Worm (Caenorhabditis elegans): Measurements from ENCODE around the gene R08C7.1.

R08C7.1 gene

ce11 chrIV:4429901-4430300 is 21.8 kb upstream of the R08C7.1 start, which contains the start of the genes str-185 and R08C7.5:
Gene str-185, minus strand, starts transcription at chrIV:4430001.
Gene R08C7.5, plus strand, starts transcription at chrIV:4430229.
- TF ChIP-seq pha-2 (tag; optimal IDR thresholded peaks at IDR 0.05) (no peak), ceh-6 (GFP tag; optimal IDR thresholded peaks at IDR 0.05) (no peak), dve-1 (tag; optimal IDR thresholded peaks at IDR 0.05) (no peak), nfya-1 (tag; optimal IDR thresholded peaks at IDR 0.05) (no peak), nhr-11 (tag; optimal IDR thresholded peaks at IDR 0.05) (no peak), sox-4 (tag; optimal IDR thresholded peaks at IDR 0.05) (no peak)

DNA sequence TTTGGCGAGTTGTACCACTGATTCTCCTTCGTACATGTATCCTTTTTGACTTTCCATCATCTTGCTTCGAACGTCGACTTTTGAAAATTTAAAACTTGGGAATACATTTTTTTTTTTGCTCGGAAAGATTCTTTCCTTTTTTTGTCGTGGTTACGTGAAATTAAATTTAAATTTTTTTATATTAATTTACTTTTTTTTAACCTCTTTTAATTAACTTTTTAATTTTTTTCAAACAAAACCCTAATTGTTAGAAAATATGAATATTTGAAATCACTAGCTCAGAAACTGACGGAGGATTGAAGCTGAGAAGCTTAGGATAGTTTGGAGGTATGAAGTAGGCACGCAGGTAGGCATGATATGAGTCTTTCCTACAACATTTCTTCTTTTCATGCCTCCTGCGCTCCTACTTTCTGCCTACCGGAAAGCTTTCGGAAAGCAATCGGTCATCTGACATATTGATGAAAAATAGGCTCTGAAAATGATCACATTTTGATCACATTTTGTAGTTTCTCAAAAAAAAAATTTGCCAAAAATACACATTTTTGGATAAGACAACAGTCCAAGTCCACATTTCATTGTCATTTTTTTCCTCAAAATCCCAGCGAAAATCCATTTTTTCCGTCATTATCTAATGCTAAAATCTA is 17.1 kb upstream of the R08C7.1 start, which contains the start of the genes R08C7.8 and R08C7.4:
Gene R08C7.8 (minus strand): TSS at position 101 of the 644 bp plus-strand sequence.
Gene R08C7.4 (plus strand): TSS at position 594 of the 644 bp plus-strand sequence.
- TF ChIP-seq fkh-6 (tag; optimal IDR thresholded peaks at IDR 0.05) (no peak), ceh-48 (tag; optimal IDR thresholded peaks at IDR 0.05) (no peak), ztf-16 (tag; optimal IDR thresholded peaks at IDR 0.05) (no peak), ceh-30 (tag; optimal IDR thresholded peaks at IDR 0.05) (no peak)

- no peak for TF ChIP-seq ztf-16 (tag; optimal IDR thresholded peaks at IDR 0.05)
- TF ChIP-seq sox-4 (tag; optimal IDR thresholded peaks at IDR 0.05): no peak
- TF ChIP-seq ttx-3 (tag; optimal IDR thresholded peaks at IDR 0.05): no peak
- TF ChIP-seq ceh-14 (tag; optimal IDR thresholded peaks at IDR 0.05): no peak
- no peak for TF ChIP-seq hlh-6 (tag; optimal IDR thresholded peaks at IDR 0.05)
- TF ChIP-seq ceh-19 (GFP tag; optimal IDR thresholded peaks at IDR 0.05): no peak
- no peak for TF ChIP-seq hlh-30 (tag; optimal IDR thresholded peaks at IDR 0.05; ENCODE audit: insufficient read depth)
- TF ChIP-seq lin-11 (tag; optimal IDR thresholded peaks at IDR 0.05): no peak
- no peak for TF ChIP-seq ceh-34 (tag; optimal IDR thresholded peaks at IDR 0.05)
- TF ChIP-seq Y22D7AL.16 (tag; optimal IDR thresholded peaks at IDR 0.05): no peak
- TF ChIP-seq hlh-8 (tag; optimal IDR thresholded peaks at IDR 0.05): no peak
- no peak for TF ChIP-seq tbx-2 (tag; optimal IDR thresholded peaks at IDR 0.05)
- TF ChIP-seq fkh-6 (tag; optimal IDR thresholded peaks at IDR 0.05): no peak
- no peak for TF ChIP-seq syd-9 (tag; optimal IDR thresholded peaks at IDR 0.05)
- TF ChIP-seq nfya-1 (tag; optimal IDR thresholded peaks at IDR 0.05): no peak
- no peak for TF ChIP-seq pag-3 (tag; optimal IDR thresholded peaks at IDR 0.05; ENCODE audit: borderline replicate concordance)
- no peak for TF ChIP-seq odd-2 (tag; optimal IDR thresholded peaks at IDR 0.05)
- no peak for TF ChIP-seq unc-3 (GFP tag; conservative IDR thresholded peaks at IDR 0.05)
- no peak for TF ChIP-seq unc-3 (tag; optimal IDR thresholded peaks at IDR 0.05)
- no peak for TF ChIP-seq pax-1 (tag; optimal IDR thresholded peaks at IDR 0.05)
Measured at ce11 chrIV:4437825-4438224, 13.9 kb upstream of the R08C7.1 start.

DNA sequence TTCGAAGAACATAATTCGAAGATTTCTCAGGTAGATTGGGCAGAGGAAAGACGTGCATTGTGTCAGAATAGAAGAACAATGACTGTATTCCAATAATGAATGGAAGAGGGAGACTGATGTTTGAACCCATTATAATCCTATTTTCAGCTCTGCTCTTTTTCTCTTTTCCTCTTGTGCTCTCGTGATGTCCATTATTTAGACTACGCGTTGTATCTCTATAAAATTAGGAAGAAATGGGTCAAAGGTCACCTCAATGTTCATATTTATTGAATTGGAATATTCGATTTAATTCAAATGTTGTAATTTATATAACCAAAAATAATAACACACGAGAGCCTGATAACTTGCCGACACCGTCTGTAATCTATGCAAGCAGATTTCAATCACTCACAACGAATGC is 12.5 kb upstream of the R08C7.1 start, which contains the start of gene fbxb-74:
Gene fbxb-74 (minus strand): TSS at position 101 of the 400 bp plus-strand sequence.
- TF ChIP-seq ceh-34 (tag; optimal IDR thresholded peaks at IDR 0.05) (no peak), ztf-16 (tag; optimal IDR thresholded peaks at IDR 0.05) (no peak), ceh-31 (tag; optimal IDR thresholded peaks at IDR 0.05) (no peak), ttx-3 (tag; optimal IDR thresholded peaks at IDR 0.05) (no peak), ceh-48 (tag; optimal IDR thresholded peaks at IDR 0.05) (no peak), sox-2 (GFP tag; IDR thresholded peaks at IDR 0.05) (no peak), ahr-1 (tag; optimal IDR thresholded peaks at IDR 0.05) (no peak), ceh-18 (tag; optimal IDR thresholded peaks at IDR 0.05) (no peak), unc-3 (GFP tag; conservative IDR thresholded peaks at IDR 0.05) (no peak), unc-3 (tag; optimal IDR thresholded peaks at IDR 0.05) (no peak), pros-1 (tag; optimal IDR thresholded peaks at IDR 0.05) (no peak), ref-2 (tag; optimal IDR thresholded peaks at IDR 0.05) (no peak), ceh-22 (tag; optimal IDR thresholded peaks at IDR 0.05) (no peak), pqm-1 (tag; optimal IDR thresholded peaks at IDR 0.05) (no peak), pat-9 (tag; optimal IDR thresholded peaks at IDR 0.05) (no peak)
